Worm (Caenorhabditis elegans) whole organism, L4 larva: ENCODE data around the gene C27D8.4.

ENCODE experiments used
- egl-43 ChIP-seq: fragments of 200-800 bp; sonication (Bioruptor generic); IDR thresholded peaks from 2 replicates; pipeline ENCODE4 v1.3.6; 2022; ENCODE audit warnings: missing genetic modification reagents, missing genetic modification characterization, missing compliant biosample characterization
- nhr-25 ChIP-seq: sonication (generic microtip); optimal IDR thresholded peaks from 2 replicates; lab custom pipeline; 2017; ENCODE audit warnings: missing genetic modification characterization, mild to moderate bottlenecking, missing compliant biosample characterization, antibody characterized with exemption, moderate library complexity, borderline replicate concordance; ENCODE audit not compliant: insufficient read depth
- snpc-1.2 ChIP-seq: fragments of 200-800 bp; sonication (Bioruptor generic); IDR thresholded peaks from 2 replicates; pipeline ENCODE4 v1.3.6; 2022; ENCODE audit warnings: missing genetic modification reagents, missing genetic modification characterization, missing compliant biosample characterization

ce11 chrIV:12688370-12688769, 15.5 kb upstream of the C27D8.4 start, which contains the start of gene T23B5.3:
- TF ChIP-seq nhr-25 (no peak), snpc-1.2 (GFP tag; lab: Robert Waterston, UW) (no peak), egl-43 (GFP tag; lab: Robert Waterston, UW) (no peak)
